Fruit fly (Drosophila melanogaster): Measurements from ENCODE around the gene CG7236.

Gene CG7236

dm6 chr2L:5658415-5658814 lies 47.8 kb upstream of the CG7236 start, which contains the start of gene DIP-theta (continued):
- TF ChIP-seq fu2 (GFP tag; optimal IDR thresholded peaks at IDR 0.05) = no peak
- 0 out of 2 replicates have a peak, but pooled peaks have one; percentile 26 for TF ChIP-seq CG32532 (GFP tag; IDR thresholded peaks at IDR 0.05)
- no peak for TF ChIP-seq scrt (GFP tag; optimal IDR thresholded peaks at IDR 0.05)
- TF ChIP-seq CG9215 (GFP tag; IDR thresholded peaks at IDR 0.05) = no peak
- TF ChIP-seq CG15514 (GFP tag; optimal IDR thresholded peaks at IDR 0.05) = no peak
- no peak for TF ChIP-seq CG12104 (GFP tag; optimal IDR thresholded peaks at IDR 0.05)
- TF ChIP-seq Usf (GFP tag; optimal IDR thresholded peaks at IDR 0.05) = no peak
- peak; percentile 57 for TF ChIP-seq Jarid2 (GFP tag; optimal IDR thresholded peaks at IDR 0.05)
- no peak for TF ChIP-seq CHES-1-like (GFP tag; optimal IDR thresholded peaks at IDR 0.05)
- no peak for TF ChIP-seq repo (GFP tag; optimal IDR thresholded peaks at IDR 0.05)
- no peak for TF ChIP-seq ato (GFP tag; IDR thresholded peaks at IDR 0.05; ENCODE audit: partially characterized antibody)
- TF ChIP-seq Nf-YC (tag; optimal IDR thresholded peaks at IDR 0.05) = no peak
- no peak for TF ChIP-seq ash1 (GFP tag; optimal IDR thresholded peaks at IDR 0.05)
- no peak for TF ChIP-seq prd (optimal IDR thresholded peaks at IDR 0.05)
- TF ChIP-seq prd (GFP tag; IDR thresholded peaks at IDR 0.05) = no peak
- no peak for TF ChIP-seq gem (tag; optimal IDR thresholded peaks at IDR 0.05)
- TF ChIP-seq CG31388 (GFP tag; optimal IDR thresholded peaks at IDR 0.05) = no peak
- no peak for TF ChIP-seq CG15073 (GFP tag; optimal IDR thresholded peaks at IDR 0.05)
- TF ChIP-seq CG18764 (GFP tag; optimal IDR thresholded peaks at IDR 0.05) = no peak
- TF ChIP-seq CG2202 (tag; optimal IDR thresholded peaks at IDR 0.05) = no peak
- TF ChIP-seq Sin3A (optimal IDR thresholded peaks at IDR 0.05) = no peak
- TF ChIP-seq pb (GFP tag; optimal IDR thresholded peaks at IDR 0.05) = no peak
- TF ChIP-seq Doc3 (GFP tag; IDR thresholded peaks at IDR 0.05; ENCODE audit: partially characterized antibody) = no peak
- TF ChIP-seq pros (GFP tag; optimal IDR thresholded peaks at IDR 0.05) = no peak
- no peak for TF ChIP-seq CG12391 (tag; optimal IDR thresholded peaks at IDR 0.05)
- no peak for TF ChIP-seq CG17186 (GFP tag; optimal IDR thresholded peaks at IDR 0.05)
- TF ChIP-seq gcm2 (GFP tag; optimal IDR thresholded peaks at IDR 0.05) = no peak
- TF ChIP-seq Max (GFP tag; optimal IDR thresholded peaks at IDR 0.05) = no peak
- TF ChIP-seq abd-A (tag; optimal IDR thresholded peaks at IDR 0.05) = peak; percentile 84
- no peak for TF ChIP-seq kay (GFP tag; optimal IDR thresholded peaks at IDR 0.05)
- TF ChIP-seq cas (GFP tag; IDR thresholded peaks at IDR 0.05) = peak; percentile 34; the same call in 1 of the 2 replicates
- peak; percentile 18 for TF ChIP-seq sens (GFP tag)
- TF ChIP-seq CG1792 (GFP tag; optimal IDR thresholded peaks at IDR 0.05) = no peak
- TF ChIP-seq CG14014 (GFP tag; IDR thresholded peaks at IDR 0.05) = 0 out of 2 replicates have a peak, but pooled peaks have one; percentile 9
- no peak for TF ChIP-seq ind (GFP tag; optimal IDR thresholded peaks at IDR 0.05)
- TF ChIP-seq Sox100B (GFP tag; optimal IDR thresholded peaks at IDR 0.05) = no peak
- TF ChIP-seq CG2889 (GFP tag; IDR thresholded peaks at IDR 0.05) = no peak
- no peak for TF ChIP-seq sna (GFP tag; IDR thresholded peaks at IDR 0.05; ENCODE audit: partially characterized antibody)
- no peak for TF ChIP-seq CG8359 (GFP tag; optimal IDR thresholded peaks at IDR 0.05; ENCODE audit: borderline replicate concordance)
- no peak for TF ChIP-seq CG8478 (optimal IDR thresholded peaks at IDR 0.05)
- peak; percentile 99 for TF ChIP-seq Deaf1 (tag; optimal IDR thresholded peaks at IDR 0.05)
- no peak for TF ChIP-seq Tbp (GFP tag; optimal IDR thresholded peaks at IDR 0.05)
- TF ChIP-seq C15 (GFP tag; IDR thresholded peaks at IDR 0.05) = no peak
- TF ChIP-seq Atf6 (GFP tag; IDR thresholded peaks at IDR 0.05) = no peak
- TF ChIP-seq CG10209 (GFP tag; optimal IDR thresholded peaks at IDR 0.05) = no peak
- TF ChIP-seq sim (GFP tag; IDR thresholded peaks at IDR 0.05) = no peak
- no peak for TF ChIP-seq crol (GFP tag; IDR thresholded peaks at IDR 0.05)
- no peak for TF ChIP-seq NfI (GFP tag; optimal IDR thresholded peaks at IDR 0.05)
- peak; percentile 47 for TF ChIP-seq jing (GFP tag; optimal IDR thresholded peaks at IDR 0.05)
- TF ChIP-seq emc (GFP tag; optimal IDR thresholded peaks at IDR 0.05) = no peak
- TF ChIP-seq CG43689 (GFP tag; IDR thresholded peaks at IDR 0.05) = no peak
- TF ChIP-seq CG10565 (GFP tag; optimal IDR thresholded peaks at IDR 0.05) = no peak

Measured in whole organism, embryonic.